Worm (Caenorhabditis elegans) whole organism, mixed stage, embryonic: Measurements from ENCODE around the gene nspa-2.
A peak's percentile ranks its signal among the peaks of the same experiment; 100 is the strongest.

ENCODE experiments used
- bed-3 ChIP-seq: fragments of 200-800 bp; sonication (Bioruptor generic); optimal IDR thresholded peaks from 3 replicates; lab custom pipeline; 2018; ENCODE audit warnings: mild to moderate bottlenecking, missing genetic modification characterization, moderate library complexity, missing compliant biosample characterization
- blmp-1 ChIP-seq: fragments of 150-350 bp; optimal IDR thresholded peaks from 2 replicates; lab custom pipeline; 2014; ENCODE audit warnings: missing biosample characterization, missing genetic modification characterization
- ceh-43 ChIP-seq: fragments of 200-800 bp; sonication (Bioruptor generic); optimal IDR thresholded peaks from 2 replicates; lab custom pipeline; 2018; ENCODE audit warnings: mild to moderate bottlenecking, missing genetic modification characterization, moderate library complexity, missing compliant biosample characterization
- ceh-83 ChIP-seq: fragments of 200-800 bp; sonication (Bioruptor generic); optimal IDR thresholded peaks from 2 replicates; lab custom pipeline; 2018; ENCODE audit warnings: mild to moderate bottlenecking, missing genetic modification characterization, missing compliant biosample characterization
- ces-1 ChIP-seq: fragments of 150-350 bp; optimal IDR thresholded peaks from 2 replicates; lab custom pipeline; 2014; ENCODE audit warnings: missing biosample characterization, missing genetic modification reagents, missing genetic modification characterization
- drap-1 ChIP-seq: fragments of 200-800 bp; sonication (Bioruptor generic); optimal IDR thresholded peaks from 3 replicates; lab custom pipeline; 2018; ENCODE audit warnings: mild to moderate bottlenecking, missing genetic modification characterization, missing compliant biosample characterization
- elt-1 ChIP-seq: sonication (generic microtip); optimal IDR thresholded peaks from 2 replicates; lab custom pipeline; 2017; ENCODE audit warnings: missing genetic modification characterization, mild to moderate bottlenecking, missing compliant biosample characterization, antibody characterized with exemption, moderate library complexity, borderline replicate concordance; ENCODE audit not compliant: insufficient read depth
- elt-3 ChIP-seq: fragments of 150-350 bp; optimal IDR thresholded peaks from 2 replicates; lab custom pipeline; 2014; ENCODE audit warnings: missing biosample characterization, missing genetic modification characterization
- flh-1 ChIP-seq: fragments of 200-800 bp; sonication (Bioruptor generic); optimal IDR thresholded peaks from 2 replicates; lab custom pipeline; 2018; ENCODE audit warnings: mild to moderate bottlenecking, missing genetic modification characterization, moderate library complexity, missing compliant biosample characterization
- ham-2 ChIP-seq: fragments of 200-800 bp; sonication (Bioruptor generic); optimal IDR thresholded peaks from 2 replicates; lab custom pipeline; 2018; ENCODE audit warnings: mild to moderate bottlenecking, missing genetic modification characterization, missing compliant biosample characterization
- hlh-1 ChIP-seq: fragments of 150-350 bp; optimal IDR thresholded peaks from 2 replicates; lab custom pipeline; 2014; ENCODE audit warnings: missing biosample characterization, missing genetic modification reagents, missing genetic modification characterization
- lin-32 ChIP-seq: fragments of 200-800 bp; sonication (Bioruptor generic); optimal IDR thresholded peaks from 2 replicates; lab custom pipeline; 2018; ENCODE audit warnings: mild to moderate bottlenecking, missing genetic modification characterization, missing compliant biosample characterization
- lsy-2 ChIP-seq: fragments of 150-350 bp; optimal IDR thresholded peaks from 2 replicates; lab custom pipeline; 2014; ENCODE audit warnings: missing biosample characterization, missing genetic modification characterization
- mab-5 ChIP-seq: fragments of 150-350 bp; optimal IDR thresholded peaks from 2 replicates; lab custom pipeline; 2014; ENCODE audit warnings: missing biosample characterization, missing genetic modification characterization
- mep-1 ChIP-seq: fragments of 150-350 bp; optimal IDR thresholded peaks from 2 replicates; lab custom pipeline; 2017; ENCODE audit warnings: missing biosample characterization, missing genetic modification reagents, missing genetic modification characterization, inconsistent platforms
- mls-2 ChIP-seq: sonication (generic microtip); optimal IDR thresholded peaks from 2 replicates; lab custom pipeline; 2016; ENCODE audit warnings: mild to moderate bottlenecking, missing genetic modification characterization, moderate library complexity, missing compliant biosample characterization
- nhr-12 ChIP-seq: fragments of 150-350 bp; optimal IDR thresholded peaks from 2 replicates; lab custom pipeline; 2014; ENCODE audit warnings: missing biosample characterization, missing genetic modification characterization
- nhr-2 ChIP-seq: fragments of 150-350 bp; optimal IDR thresholded peaks from 2 replicates; lab custom pipeline; 2014; ENCODE audit warnings: missing biosample characterization, missing genetic modification characterization
- nhr-237 ChIP-seq: fragments of 150-350 bp; optimal IDR thresholded peaks from 2 replicates; lab custom pipeline; 2014; ENCODE audit warnings: missing biosample characterization, missing genetic modification characterization
- nhr-28 ChIP-seq: fragments of 150-350 bp; optimal IDR thresholded peaks from 2 replicates; lab custom pipeline; 2014; ENCODE audit warnings: missing biosample characterization, missing genetic modification characterization
- nhr-76 ChIP-seq: sonication (generic microtip); optimal IDR thresholded peaks from 2 replicates; lab custom pipeline; 2017; ENCODE audit warnings: missing biosample characterization, missing genetic modification characterization
- pha-4 ChIP-seq: fragments of 150-350 bp; optimal IDR thresholded peaks from 2 replicates; lab custom pipeline; 2018; ENCODE audit warnings: missing biosample characterization, missing genetic modification reagents, missing genetic modification characterization
- sem-2 ChIP-seq: fragments of 200-800 bp; sonication (Bioruptor generic); optimal IDR thresholded peaks from 2 replicates; lab custom pipeline; 2018; ENCODE audit warnings: mild to moderate bottlenecking, missing genetic modification characterization, missing compliant biosample characterization
- snpc-4 ChIP-seq: fragments of 150-350 bp; optimal IDR thresholded peaks from 2 replicates; lab custom pipeline; 2014; ENCODE audit warnings: missing biosample characterization, missing genetic modification characterization
- sptf-1 ChIP-seq: sonication (generic microtip); optimal IDR thresholded peaks from 2 replicates; lab custom pipeline; 2017; ENCODE audit warnings: mild to moderate bottlenecking, missing genetic modification characterization, moderate library complexity, missing compliant biosample characterization
- tbx-8 ChIP-seq: fragments of 200-800 bp; sonication (Bioruptor generic); optimal IDR thresholded peaks from 2 replicates; lab custom pipeline; 2018; ENCODE audit warnings: mild to moderate bottlenecking, missing genetic modification characterization, moderate library complexity, missing compliant biosample characterization
- unc-120 ChIP-seq: sonication (generic microtip); optimal IDR thresholded peaks from 2 replicates; lab custom pipeline; 2017; ENCODE audit warnings: missing genetic modification characterization, missing compliant biosample characterization; ENCODE audit not compliant: poor library complexity, severe bottlenecking
- unc-62 ChIP-seq: fragments of 150-350 bp; optimal IDR thresholded peaks from 2 replicates; lab custom pipeline; 2014; ENCODE audit warnings: missing biosample characterization, missing genetic modification reagents, missing genetic modification characterization
- ztf-11 ChIP-seq: fragments of 150-350 bp; optimal IDR thresholded peaks from 2 replicates; lab custom pipeline; 2014; ENCODE audit warnings: missing biosample characterization, missing genetic modification characterization

nspa-2 gene

DNA sequence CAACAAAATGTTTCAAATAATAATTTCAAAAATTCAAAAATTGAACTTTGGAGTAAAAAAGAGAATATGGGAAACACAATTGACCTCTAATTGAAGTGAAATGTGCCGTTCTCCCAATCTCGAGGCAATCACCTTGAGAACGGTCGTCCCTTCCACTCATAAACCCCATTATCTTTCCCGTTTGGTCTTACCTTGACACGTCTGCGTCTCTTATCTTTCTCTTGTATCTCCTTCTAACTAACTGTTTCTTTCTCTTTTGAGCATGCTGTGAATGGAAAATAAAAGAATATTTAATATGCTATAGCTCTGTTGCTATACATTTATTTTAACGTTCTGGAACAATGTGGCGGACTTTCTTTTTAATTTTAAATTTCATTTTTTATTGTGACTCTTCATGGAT, 8.7 kb downstream of the nspa-2 start, which contains the start of gene H12D21.10:
H12D21.10 (plus strand) TSS at position 260 of the 400 bp plus-strand sequence.
- TF ChIP-seq elt-1 (peak; percentile 22), lsy-2 (tag; lab: Kevin White, UChicago) (no peak)
- TF ChIP-seq, all 35 proteins: peak for 1

DNA sequence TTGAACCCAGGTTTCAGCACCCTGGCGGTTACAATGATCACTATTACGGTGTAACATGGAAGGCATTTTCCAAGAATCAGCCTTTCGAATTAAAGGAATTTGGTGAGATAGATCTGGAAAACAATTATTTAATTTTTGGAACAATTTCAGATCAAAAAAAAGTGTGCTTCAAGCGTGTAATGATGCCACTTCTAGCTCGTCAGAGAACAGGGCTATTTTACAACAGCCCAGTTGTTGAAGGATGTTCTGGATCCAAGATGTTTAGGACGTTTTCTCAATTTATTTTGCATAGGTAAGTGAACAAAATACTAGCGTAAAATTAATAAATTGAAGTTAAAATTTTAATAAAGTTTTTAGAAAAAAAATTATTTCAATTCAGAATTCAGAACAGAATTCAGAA, 10.0 kb downstream of the nspa-2 start:
- no peak for TF ChIP-seq unc-120
- no peak for TF ChIP-seq ces-1 (GFP tag; lab: Kevin White, UChicago)
- TF ChIP-seq elt-3 (tag; lab: Kevin White, UChicago), result no peak
- TF ChIP-seq sptf-1 (tag; lab: Kevin White, UChicago), result no peak
- no peak for TF ChIP-seq drap-1 (GFP tag; lab: Kevin White, UChicago)
- TF ChIP-seq lsy-2 (tag; lab: Kevin White, UChicago), result no peak
- no peak for TF ChIP-seq hlh-1 (tag; lab: Kevin White, UChicago)
- TF ChIP-seq mep-1 (tag; lab: Kevin White, UChicago), result no peak
- TF ChIP-seq mab-5 (tag; lab: Kevin White, UChicago), result no peak
- TF ChIP-seq flh-1 (GFP tag; lab: Kevin White, UChicago), result no peak
- no peak for TF ChIP-seq nhr-237 (tag; lab: Kevin White, UChicago)
- no peak for TF ChIP-seq ztf-11 (tag; lab: Kevin White, UChicago)
- no peak for TF ChIP-seq unc-62 (GFP tag; lab: Kevin White, UChicago)
- no peak for TF ChIP-seq snpc-4 (tag; lab: Kevin White, UChicago)
- TF ChIP-seq blmp-1, result no peak
- no peak for TF ChIP-seq ham-2 (GFP tag; lab: Kevin White, UChicago)
- no peak for TF ChIP-seq nhr-12 (tag; lab: Kevin White, UChicago)
- TF ChIP-seq tbx-8 (GFP tag; lab: Kevin White, UChicago), result no peak
- TF ChIP-seq mls-2 (tag; lab: Kevin White, UChicago), result no peak

DNA sequence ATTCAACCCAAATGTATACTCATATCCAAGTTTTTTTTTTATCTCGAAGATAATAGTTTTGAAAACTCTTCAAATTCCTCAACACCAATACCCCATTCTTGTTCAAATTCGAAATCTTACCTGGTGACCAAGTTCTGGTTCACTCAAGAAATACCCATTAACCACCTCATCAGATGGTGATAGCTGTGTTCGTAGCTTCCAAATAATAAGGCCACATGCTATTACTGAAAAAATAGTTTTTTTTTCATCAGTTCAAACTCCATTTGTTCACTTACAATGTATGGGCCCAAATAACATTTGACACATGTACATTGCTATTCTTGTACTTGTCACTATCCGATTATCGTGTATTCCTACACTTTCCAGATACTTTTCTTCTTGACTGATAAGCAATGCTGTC, 16.6 kb downstream of the nspa-2 start:
- TF ChIP-seq elt-3 (tag; lab: Kevin White, UChicago) (no peak), nhr-76 (tag; lab: Kevin White, UChicago) (no peak), hlh-1 (tag; lab: Kevin White, UChicago) (no peak), mab-5 (tag; lab: Kevin White, UChicago) (no peak), mls-2 (tag; lab: Kevin White, UChicago) (no peak)

DNA sequence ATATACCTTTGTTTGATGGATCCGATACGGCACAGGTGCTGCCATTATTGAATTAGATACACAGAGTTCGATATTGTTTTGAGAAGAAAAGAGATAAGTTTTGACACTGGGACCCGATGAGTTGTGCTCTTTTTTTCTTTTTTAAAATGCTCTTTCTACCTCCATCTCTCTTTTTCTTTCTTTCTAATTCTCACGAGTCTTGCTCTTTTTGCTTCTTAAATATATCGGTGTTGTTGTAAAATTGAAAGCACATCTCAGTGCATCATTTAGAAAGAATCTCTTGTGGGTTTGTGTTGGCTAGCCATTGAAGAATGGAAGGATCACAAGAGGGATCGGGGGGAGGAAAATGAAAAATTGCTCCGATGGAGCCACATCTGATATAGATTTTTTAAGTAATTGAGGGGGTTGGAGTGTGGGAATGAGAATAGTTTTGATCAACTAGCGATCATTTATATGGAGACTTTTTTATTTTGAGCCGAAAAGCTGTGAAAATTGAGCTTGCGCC, 18.5 kb downstream of the nspa-2 start, which contains the start of gene H12D21.9:
H12D21.9 (minus strand) TSS at position 148 of the 505 bp plus-strand sequence.
- TF ChIP-seq lin-32 (GFP tag; lab: Kevin White, UChicago), result no peak
- TF ChIP-seq unc-120, result peak; percentile 54

DNA sequence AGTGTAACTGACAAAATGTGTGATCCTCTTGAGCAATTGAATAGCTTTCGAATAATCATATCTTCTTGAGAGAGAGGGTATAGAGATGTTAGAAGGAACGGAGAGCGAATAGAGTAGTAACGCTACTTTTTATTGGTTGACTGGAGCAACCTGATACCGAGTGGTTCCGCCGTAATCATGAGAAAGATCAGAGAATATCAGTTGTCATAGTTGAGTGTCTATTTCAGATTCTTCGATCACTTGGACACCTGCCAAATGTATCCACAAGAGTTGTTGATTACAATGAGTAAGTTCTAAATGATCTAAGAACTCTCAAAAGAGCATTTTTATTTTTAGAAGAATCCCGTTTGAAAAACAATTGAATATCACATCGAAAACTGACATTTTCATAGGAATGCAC, 19.9 kb downstream of the nspa-2 start:
- TF ChIP-seq unc-120 (no peak), ces-1 (GFP tag; lab: Kevin White, UChicago) (no peak), bed-3 (GFP tag; lab: Kevin White, UChicago) (no peak), nhr-76 (tag; lab: Kevin White, UChicago) (no peak), unc-62 (GFP tag; lab: Kevin White, UChicago) (no peak), nhr-12 (tag; lab: Kevin White, UChicago) (no peak), pha-4 (tag; lab: Kevin White, UChicago) (no peak), lin-32 (GFP tag; lab: Kevin White, UChicago) (no peak), elt-1 (no peak), elt-3 (tag; lab: Kevin White, UChicago) (no peak), mls-2 (tag; lab: Kevin White, UChicago) (no peak), mab-5 (tag; lab: Kevin White, UChicago) (no peak), nhr-28 (tag; lab: Kevin White, UChicago) (no peak), drap-1 (GFP tag; lab: Kevin White, UChicago) (no peak), blmp-1 (no peak), flh-1 (GFP tag; lab: Kevin White, UChicago) (no peak), ceh-43 (GFP tag; lab: Kevin White, UChicago) (no peak), ztf-11 (tag; lab: Kevin White, UChicago) (no peak), lsy-2 (tag; lab: Kevin White, UChicago) (no peak), hlh-1 (tag; lab: Kevin White, UChicago) (no peak)
- TF ChIP-seq, all 35 proteins: peak for 0

DNA sequence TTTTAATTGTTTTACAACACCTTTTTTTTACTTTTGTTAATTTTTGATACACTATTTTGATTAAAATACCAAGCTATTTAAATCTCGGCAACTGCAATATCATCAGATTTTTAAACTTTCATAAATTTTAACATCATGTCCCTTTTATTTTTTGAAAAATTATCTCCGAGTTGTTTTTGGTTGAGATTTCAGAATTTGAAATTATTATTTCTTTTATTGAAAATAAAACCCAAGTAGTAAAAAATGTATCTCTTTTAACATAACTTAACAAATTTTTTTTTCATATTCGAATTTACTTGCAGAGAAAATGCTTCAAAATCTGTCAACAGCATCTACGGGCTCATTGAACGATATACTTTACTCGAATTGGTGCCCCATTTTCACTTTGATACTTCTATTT, 24.7 kb downstream of the nspa-2 start, which contains the start of gene H12D21.11:
H12D21.11 (plus strand) TSS at position 301 of the 400 bp plus-strand sequence.
- TF ChIP-seq lin-32 (GFP tag; lab: Kevin White, UChicago) (no peak), flh-1 (GFP tag; lab: Kevin White, UChicago) (no peak), mls-2 (tag; lab: Kevin White, UChicago) (no peak), sem-2 (no peak), elt-1 (no peak), elt-3 (tag; lab: Kevin White, UChicago) (no peak), nhr-2 (tag; lab: Kevin White, UChicago) (no peak), ceh-83 (GFP tag; lab: Kevin White, UChicago) (no peak), drap-1 (GFP tag; lab: Kevin White, UChicago) (no peak), ham-2 (GFP tag; lab: Kevin White, UChicago) (no peak), hlh-1 (tag; lab: Kevin White, UChicago) (no peak)
